Fruit fly (Drosophila melanogaster) whole organism, adult: ENCODE data around the gene Obp73a.

Experiments used
- CG11617 ChIP-seq: fragments of 200-800 bp; sonication (Bioruptor generic); optimal IDR thresholded peaks from 2 replicates; lab custom pipeline; 2017; ENCODE audit warnings: mild to moderate bottlenecking, missing biosample characterization, missing genetic modification reagents, missing genetic modification characterization
- CG12768 ChIP-seq: fragments of 200-800 bp; sonication (Bioruptor generic); optimal IDR thresholded peaks from 2 replicates; lab custom pipeline; 2017; ENCODE audit warnings: missing biosample characterization, missing genetic modification characterization, mild to moderate bottlenecking, moderate library complexity, missing genetic modification reagents
- CG14711 ChIP-seq: fragments of 200-800 bp; sonication (Bioruptor generic); optimal IDR thresholded peaks from 2 replicates; lab custom pipeline; 2018; ENCODE audit warnings: missing biosample characterization, mild to moderate bottlenecking, missing genetic modification characterization, moderate library complexity
- CG1620 ChIP-seq: fragments of 200-800 bp; sonication (Bioruptor generic); optimal IDR thresholded peaks from 2 replicates; lab custom pipeline; 2016; ENCODE audit warnings: missing biosample characterization, missing genetic modification characterization
- CG33017 ChIP-seq: fragments of 200-800 bp; sonication (Bioruptor generic); optimal IDR thresholded peaks from 2 replicates; lab custom pipeline; 2018; ENCODE audit warnings: missing biosample characterization, mild to moderate bottlenecking, missing genetic modification characterization, moderate library complexity
- CG5204 ChIP-seq: fragments of 200-800 bp; sonication (Bioruptor generic); optimal IDR thresholded peaks from 2 replicates; lab custom pipeline; 2016; ENCODE audit warnings: missing biosample characterization, missing genetic modification characterization
- CG7045 ChIP-seq: fragments of 200-800 bp; sonication (Bioruptor generic); optimal IDR thresholded peaks from 2 replicates; lab custom pipeline; 2017; ENCODE audit warnings: missing biosample characterization, mild to moderate bottlenecking, missing genetic modification characterization
- CG7101 ChIP-seq: fragments of 200-800 bp; sonication (Bioruptor generic); optimal IDR thresholded peaks from 2 replicates; lab custom pipeline; 2018; ENCODE audit warnings: missing biosample characterization, mild to moderate bottlenecking, missing genetic modification characterization, moderate library complexity
- Clk ChIP-seq: fragments of 200-800 bp; sonication (Bioruptor generic); optimal IDR thresholded peaks from 2 replicates; lab custom pipeline; 2017; ENCODE audit warnings: missing biosample characterization, missing genetic modification characterization
- Crg-1 ChIP-seq: fragments of 200-800 bp; sonication (Bioruptor generic); optimal IDR thresholded peaks from 2 replicates; lab custom pipeline; 2016; ENCODE audit warnings: missing biosample characterization, missing genetic modification characterization
- Hr96 ChIP-seq: fragments of 200-800 bp; sonication (Bioruptor generic); optimal IDR thresholded peaks from 2 replicates; lab custom pipeline; 2016; ENCODE audit warnings: missing biosample characterization, missing genetic modification characterization
- Mnt ChIP-seq: fragments of 200-800 bp; sonication (Bioruptor generic); optimal IDR thresholded peaks from 2 replicates; lab custom pipeline; 2016; ENCODE audit warnings: missing biosample characterization, mild to moderate bottlenecking, missing genetic modification characterization
- bab1 ChIP-seq: fragments of 200-800 bp; sonication (Bioruptor generic); optimal IDR thresholded peaks from 3 replicates; lab custom pipeline; 2019; ENCODE audit warnings: missing biosample characterization, mild to moderate bottlenecking, missing genetic modification characterization, moderate library complexity
- cic ChIP-seq: fragments of 200-800 bp; sonication (Bioruptor generic); optimal IDR thresholded peaks from 2 replicates; lab custom pipeline; 2017; ENCODE audit warnings: missing biosample characterization, mild to moderate bottlenecking, missing genetic modification characterization, moderate library complexity
- cnc ChIP-seq, 2 experiments: fragments of >200 bp; optimal IDR thresholded peaks; 2 replicates each; lab custom pipeline; 2017
- kay ChIP-seq: fragments of 200-800 bp; sonication (Bioruptor generic); peaks from one replicate; lab custom pipeline; 2016; ENCODE audit warnings: missing biosample characterization, missing genetic modification characterization, borderline replicate concordance
- ovo ChIP-seq: fragments of 200-800 bp; sonication (Bioruptor generic); optimal IDR thresholded peaks from 2 replicates; lab custom pipeline; 2016; ENCODE audit warnings: missing biosample characterization, missing genetic modification characterization
- pad ChIP-seq: fragments of 200-800 bp; sonication (Bioruptor generic); optimal IDR thresholded peaks from 3 replicates; lab custom pipeline; 2017; ENCODE audit warnings: missing biosample characterization, missing genetic modification characterization, mild to moderate bottlenecking, moderate library complexity, missing genetic modification reagents
- tj ChIP-seq: fragments of 200-800 bp; sonication (Bioruptor generic); optimal IDR thresholded peaks from 3 replicates; lab custom pipeline; 2017; ENCODE audit warnings: missing biosample characterization, mild to moderate bottlenecking, missing genetic modification characterization, moderate library complexity
- toe ChIP-seq: fragments of 200-800 bp; sonication (Bioruptor generic); optimal IDR thresholded peaks from 2 replicates; lab custom pipeline; 2016; ENCODE audit warnings: missing biosample characterization, missing genetic modification characterization

The Obp73a gene

dm6 chr3L:16958397-16959080 lies 14.4 kb downstream of the Obp73a start:
- TF ChIP-seq toe (no peak), cnc (optimal IDR thresholded peaks at IDR 0.05; lab: Kevin White, UChicago) (no peak), Clk (GFP tag; lab: Kevin White, UChicago) (no peak), CG12768 (GFP tag; lab: Kevin White, UChicago) (peak; percentile 23), pad (no peak), CG7045 (GFP tag; lab: Kevin White, UChicago) (no peak), CG14711 (tag; lab: Kevin White, UChicago) (no peak), ovo (GFP tag; lab: Kevin White, UChicago) (no peak), Mnt (GFP tag; lab: Kevin White, UChicago) (peak; percentile 39), CG1620 (GFP tag; lab: Kevin White, UChicago) (no peak), Hr96 (GFP tag; lab: Kevin White, UChicago) (no peak), tj (GFP tag; lab: Kevin White, UChicago) (no peak), Crg-1 (GFP tag; lab: Kevin White, UChicago) (no peak), bab1 (GFP tag; lab: Kevin White, UChicago) (no peak), kay (GFP tag; lab: Kevin White, UChicago) (peak; percentile 1), CG33017 (tag; lab: Kevin White, UChicago) (no peak), cic (GFP tag; lab: Kevin White, UChicago) (peak; percentile 66), CG5204 (GFP tag; lab: Kevin White, UChicago) (no peak), CG11617 (GFP tag; lab: Kevin White, UChicago) (no peak), CG7101 (tag; lab: Kevin White, UChicago) (no peak)

dm6 chr3L:16969652-16970109 lies 25.5 kb downstream of the Obp73a start, which contains the start of gene Exn:
TSS of gene Exn (plus strand) at chr3L:16970013.
- TF ChIP-seq CG12768 (GFP tag; lab: Kevin White, UChicago) (peak; percentile 83), Crg-1 (GFP tag; lab: Kevin White, UChicago) (no peak), CG33017 (tag; lab: Kevin White, UChicago) (peak; percentile 46), pad (peak; percentile 47), CG7101 (tag; lab: Kevin White, UChicago) (peak; percentile 28), CG11617 (GFP tag; lab: Kevin White, UChicago) (peak; percentile 42), Hr96 (GFP tag; lab: Kevin White, UChicago) (no peak), tj (GFP tag; lab: Kevin White, UChicago) (peak; percentile 1), Clk (GFP tag; lab: Kevin White, UChicago) (no peak), kay (GFP tag; lab: Kevin White, UChicago) (no peak), Mnt (GFP tag; lab: Kevin White, UChicago) (peak; percentile 66), cic (GFP tag; lab: Kevin White, UChicago) (peak; percentile 76), ovo (GFP tag; lab: Kevin White, UChicago) (no peak), CG1620 (GFP tag; lab: Kevin White, UChicago) (peak; percentile 29), bab1 (GFP tag; lab: Kevin White, UChicago) (peak; percentile 77)

dm6 chr3L:16971611-16972359 lies 27.6 kb downstream of the Obp73a start:
- no peak for TF ChIP-seq CG33017 (tag; lab: Kevin White, UChicago)
- TF ChIP-seq CG14711 (tag; lab: Kevin White, UChicago): no peak
- TF ChIP-seq kay (GFP tag; lab: Kevin White, UChicago): no peak
- TF ChIP-seq tj (GFP tag; lab: Kevin White, UChicago): peak; percentile 64
- no peak for TF ChIP-seq pad
- TF ChIP-seq CG5204 (GFP tag; lab: Kevin White, UChicago): no peak
- TF ChIP-seq CG7101 (tag; lab: Kevin White, UChicago): no peak
- no peak for TF ChIP-seq CG7045 (GFP tag; lab: Kevin White, UChicago)

dm6 chr3L:16974645-16975151 lies 30.5 kb downstream of the Obp73a start:
- TF ChIP-seq Crg-1 (GFP tag; lab: Kevin White, UChicago) (no peak), Hr96 (GFP tag; lab: Kevin White, UChicago) (no peak), toe (no peak), CG7101 (tag; lab: Kevin White, UChicago) (no peak), CG14711 (tag; lab: Kevin White, UChicago) (no peak), CG1620 (GFP tag; lab: Kevin White, UChicago) (no peak), kay (GFP tag; lab: Kevin White, UChicago) (peak; percentile 42)

dm6 chr3L:16975638-16976528 lies 31.7 kb downstream of the Obp73a start:
- TF ChIP-seq kay (GFP tag; lab: Kevin White, UChicago): peak; percentile 24
- no peak for TF ChIP-seq CG11617 (GFP tag; lab: Kevin White, UChicago)
- TF ChIP-seq CG7045 (GFP tag; lab: Kevin White, UChicago): no peak
- no peak for TF ChIP-seq Crg-1 (GFP tag; lab: Kevin White, UChicago)
